Worm (Caenorhabditis elegans): ENCODE data around the gene M03C11.6.
A peak's percentile ranks its signal among the peaks of the same experiment; 100 is the strongest.

The M03C11.6 gene

ce11 chrIII:10460427-10461163 is 36.8 kb upstream of the M03C11.6 start, which contains the start of gene ecps-1:
ecps-1 (minus strand) TSS chrIII:10460551.
- TF ChIP-seq hlh-15 (tag; optimal IDR thresholded peaks at IDR 0.05) = peak; percentile 21
- no peak for TF ChIP-seq elt-4 (tag; optimal IDR thresholded peaks at IDR 0.05)
- peak; percentile 15 for TF ChIP-seq unc-55 (GFP tag; optimal IDR thresholded peaks at IDR 0.05)
- peak; percentile 89 for TF ChIP-seq zip-5 (tag; optimal IDR thresholded peaks at IDR 0.05)
- no peak for TF ChIP-seq sdc-2 (tag; optimal IDR thresholded peaks at IDR 0.05)
- peak; percentile 67 for TF ChIP-seq nfya-1 (tag; optimal IDR thresholded peaks at IDR 0.05)
- TF ChIP-seq ceh-14 (tag; optimal IDR thresholded peaks at IDR 0.05) = peak; percentile 78
- TF ChIP-seq tbx-2 (tag; optimal IDR thresholded peaks at IDR 0.05) = peak; percentile 97
- peak; percentile 21 for TF ChIP-seq ceh-30 (tag; optimal IDR thresholded peaks at IDR 0.05)
- TF ChIP-seq pqm-1 (tag; optimal IDR thresholded peaks at IDR 0.05) = peak; percentile 70
- peak; percentile 22 for TF ChIP-seq F13H6.1 (tag; optimal IDR thresholded peaks at IDR 0.05)
- peak; percentile 28 for TF ChIP-seq dmd-4 (tag; optimal IDR thresholded peaks at IDR 0.05; ENCODE audit: borderline replicate concordance)
- peak; percentile 90 for TF ChIP-seq lim-6 (tag; optimal IDR thresholded peaks at IDR 0.05)
- TF ChIP-seq ztf-16 (tag; optimal IDR thresholded peaks at IDR 0.05) = peak; percentile 42
- peak; percentile 99 for TF ChIP-seq ceh-31 (tag; optimal IDR thresholded peaks at IDR 0.05)
- no peak for TF ChIP-seq ceh-9 (tag; optimal IDR thresholded peaks at IDR 0.05)
- no peak for TF ChIP-seq ceh-19 (GFP tag; optimal IDR thresholded peaks at IDR 0.05)
- peak; percentile 47 for TF ChIP-seq pax-1 (tag; optimal IDR thresholded peaks at IDR 0.05)
- peak; percentile 56 for TF ChIP-seq unc-86 (tag; optimal IDR thresholded peaks at IDR 0.05)
- peak; percentile 94 for TF ChIP-seq ets-4 (tag; optimal IDR thresholded peaks at IDR 0.05)
- peak; percentile 39 for TF ChIP-seq fkh-6 (tag; optimal IDR thresholded peaks at IDR 0.05)
- TF ChIP-seq hlh-8 (tag; optimal IDR thresholded peaks at IDR 0.05) = peak; percentile 42
- no peak for TF ChIP-seq hlh-6 (tag; optimal IDR thresholded peaks at IDR 0.05)
- TF ChIP-seq rnt-1 (tag; optimal IDR thresholded peaks at IDR 0.05) = peak; percentile 94
- 0 out of 2 replicates have a peak, but pooled peaks have one; percentile 32 for TF ChIP-seq ceh-45 (GFP tag; IDR thresholded peaks at IDR 0.05)
- TF ChIP-seq fax-1 (tag; optimal IDR thresholded peaks at IDR 0.05) = peak; percentile 88
- TF ChIP-seq ceh-34 (tag; optimal IDR thresholded peaks at IDR 0.05) = peak; percentile 79
- TF ChIP-seq unc-42 (tag; optimal IDR thresholded peaks at IDR 0.05) = peak; percentile 70
- peak; percentile 93 for TF ChIP-seq ref-2 (tag; optimal IDR thresholded peaks at IDR 0.05)
- TF ChIP-seq unc-3 (GFP tag; conservative IDR thresholded peaks at IDR 0.05) = peak; percentile 44; the same call in 1 of the 2 replicates
- no peak for TF ChIP-seq unc-3 (tag; optimal IDR thresholded peaks at IDR 0.05)
- TF ChIP-seq odd-2 (tag; optimal IDR thresholded peaks at IDR 0.05) = no peak
- peak; percentile 97 for TF ChIP-seq C08G9.2 (tag; optimal IDR thresholded peaks at IDR 0.05)
- TF ChIP-seq pat-9 (tag; optimal IDR thresholded peaks at IDR 0.05) = no peak
- TF ChIP-seq ceh-18 (tag; optimal IDR thresholded peaks at IDR 0.05) = peak; percentile 30
- peak; percentile 87 for TF ChIP-seq ceh-2 (tag; optimal IDR thresholded peaks at IDR 0.05)
- TF ChIP-seq tbx-7 (tag; optimal IDR thresholded peaks at IDR 0.05) = peak; percentile 93
- peak; percentile 8 for TF ChIP-seq ceh-48 (tag; optimal IDR thresholded peaks at IDR 0.05)
- TF ChIP-seq C38D4.7 (GFP tag; optimal IDR thresholded peaks at IDR 0.05) = no peak
- TF ChIP-seq ahr-1 (tag; optimal IDR thresholded peaks at IDR 0.05) = peak; percentile 45
- TF ChIP-seq dve-1 (tag; optimal IDR thresholded peaks at IDR 0.05) = peak; percentile 23
- TF ChIP-seq pha-4 (tag; optimal IDR thresholded peaks at IDR 0.05) = no peak

ce11 chrIII:10451012-10451411 is 27.2 kb upstream of the M03C11.6 start, which contains the start of gene H04D03.4:
H04D03.4 (minus strand) TSS chrIII:10451112.
- no peak for TF ChIP-seq ceh-18 (tag; optimal IDR thresholded peaks at IDR 0.05)
- TF ChIP-seq che-1 (tag; optimal IDR thresholded peaks at IDR 0.05) = no peak
- no peak for TF ChIP-seq Y22D7AL.16 (tag; optimal IDR thresholded peaks at IDR 0.05)
- no peak for TF ChIP-seq ztf-16 (tag; optimal IDR thresholded peaks at IDR 0.05)
- no peak for TF ChIP-seq tbx-2 (tag; optimal IDR thresholded peaks at IDR 0.05)
- TF ChIP-seq nhr-11 (tag; optimal IDR thresholded peaks at IDR 0.05) = no peak
- TF ChIP-seq T23F11.4 (GFP tag; optimal IDR thresholded peaks at IDR 0.05) = no peak
